Worm (Caenorhabditis elegans) whole organism, L3 larva: ENCODE results near the gene C46F2.1.

Experiments
- ama-1 ChIP-seq: fragments of 150-350 bp; optimal IDR thresholded peaks from 2 replicates; lab custom pipeline; 2018
- ceh-9 ChIP-seq: sonication (generic microtip); optimal IDR thresholded peaks from 2 replicates; lab custom pipeline; 2018; ENCODE audit warnings: missing biosample characterization, missing genetic modification characterization
- daf-12 ChIP-seq: fragments of 150-350 bp; optimal IDR thresholded peaks from 2 replicates; lab custom pipeline; 2014; ENCODE audit warnings: missing biosample characterization, missing genetic modification reagents, missing genetic modification characterization
- egl-27 ChIP-seq: sonication (generic microtip); optimal IDR thresholded peaks from 4 replicates; lab custom pipeline; 2017; ENCODE audit warnings: missing biosample characterization, missing genetic modification reagents, missing genetic modification characterization
- jun-1 ChIP-seq: fragments of 150-350 bp; optimal IDR thresholded peaks from 2 replicates; lab custom pipeline; 2014; ENCODE audit warnings: missing biosample characterization, missing genetic modification reagents, missing genetic modification characterization
- mdl-1 ChIP-seq: fragments of 150-350 bp; optimal IDR thresholded peaks from 2 replicates; lab custom pipeline; 2014; ENCODE audit warnings: missing biosample characterization, missing genetic modification characterization
- nhr-11 ChIP-seq: fragments of 150-350 bp; optimal IDR thresholded peaks from 2 replicates; lab custom pipeline; 2014; ENCODE audit warnings: missing biosample characterization, missing genetic modification characterization
- nhr-237 ChIP-seq: fragments of 150-350 bp; optimal IDR thresholded peaks from 2 replicates; lab custom pipeline; 2014; ENCODE audit warnings: missing biosample characterization, missing genetic modification characterization
- nhr-25 ChIP-seq: sonication (generic microtip); optimal IDR thresholded peaks from 2 replicates; lab custom pipeline; 2017; ENCODE audit warnings: missing biosample characterization, missing genetic modification characterization
- nhr-28 ChIP-seq: fragments of 150-350 bp; optimal IDR thresholded peaks from 2 replicates; lab custom pipeline; 2014; ENCODE audit warnings: missing biosample characterization, missing genetic modification characterization
- pha-4 ChIP-seq: fragments of 150-350 bp; optimal IDR thresholded peaks from 2 replicates; lab custom pipeline; 2014; ENCODE audit warnings: missing biosample characterization, missing genetic modification reagents, missing genetic modification characterization
- unc-39 ChIP-seq: sonication (generic microtip); optimal IDR thresholded peaks from 4 replicates; lab custom pipeline; 2017; ENCODE audit warnings: missing biosample characterization, missing genetic modification characterization
- unc-62 ChIP-seq: fragments of 150-350 bp; sonication (generic microtip); optimal IDR thresholded peaks from 4 replicates; lab custom pipeline; 2014; ENCODE audit warnings: missing biosample characterization, missing genetic modification reagents, missing genetic modification characterization
- zag-1 ChIP-seq: fragments of 150-350 bp; optimal IDR thresholded peaks from 2 replicates; lab custom pipeline; 2014; ENCODE audit warnings: missing biosample characterization, missing genetic modification characterization

- TF ChIP-seq ama-1 (lab: Kevin White, UChicago) (no peak), daf-12 (tag; lab: Kevin White, UChicago) (no peak), unc-62 (no peak), nhr-11 (tag; lab: Kevin White, UChicago) (no peak), ceh-9 (no peak), unc-39 (tag; lab: Kevin White, UChicago) (no peak), mdl-1 (tag; lab: Kevin White, UChicago) (no peak), nhr-237 (tag; lab: Kevin White, UChicago) (no peak), zag-1 (tag; lab: Kevin White, UChicago) (no peak), nhr-25 (tag; lab: Kevin White, UChicago) (no peak), jun-1 (tag; lab: Kevin White, UChicago) (no peak), nhr-28 (tag; lab: Kevin White, UChicago) (no peak), pha-4 (tag; lab: Kevin White, UChicago) (no peak), egl-27 (tag; lab: Kevin White, UChicago) (no peak)
Observed at ce11 chrX:8037365-8037764, 40.5 kb upstream of the C46F2.1 start.
